Worm (Caenorhabditis elegans): ENCODE data around the gene D2085.7.

DNA sequence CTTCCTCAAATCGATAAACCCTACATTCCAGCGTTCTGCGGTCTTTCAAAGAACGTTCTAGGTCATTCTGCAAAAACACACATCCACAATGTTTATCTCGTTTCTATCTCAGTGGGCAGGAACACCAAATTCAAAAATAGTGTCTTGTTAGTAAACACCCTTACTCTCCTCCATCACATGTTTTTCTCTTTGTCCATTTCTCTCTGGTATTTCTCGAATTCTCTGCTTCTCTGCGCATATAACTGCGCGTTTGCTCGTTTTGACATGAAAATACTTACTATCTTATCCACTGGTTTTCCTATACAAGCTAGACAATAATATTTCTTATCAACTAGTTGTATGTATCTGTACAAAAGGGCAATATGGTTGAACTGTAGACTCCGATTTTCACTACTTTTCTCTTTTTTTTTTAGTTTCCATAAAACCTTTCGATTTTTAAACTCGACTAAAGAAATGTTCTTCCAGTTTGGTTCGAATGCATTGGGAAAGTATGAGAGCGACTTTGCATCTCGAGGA is 9.5 kb downstream of the D2085.7 start, which contains the start of gene pyr-1:
- TF ChIP-seq fos-1 (tag; optimal IDR thresholded peaks at IDR 0.05) (no peak), mab-5 (tag; optimal IDR thresholded peaks at IDR 0.05) (no peak), blmp-1 (tag; optimal IDR thresholded peaks at IDR 0.05; ENCODE audit: insufficient read depth) (no peak), lin-39 (tag; optimal IDR thresholded peaks at IDR 0.05) (no peak), sem-4 (tag; optimal IDR thresholded peaks at IDR 0.05) (no peak), nhr-10 (tag; optimal IDR thresholded peaks at IDR 0.05) (no peak), nhr-25 (tag; optimal IDR thresholded peaks at IDR 0.05) (no peak), snpc-4 (tag; optimal IDR thresholded peaks at IDR 0.05) (no peak), nhr-237 (tag; optimal IDR thresholded peaks at IDR 0.05) (no peak), ceh-82 (tag; optimal IDR thresholded peaks at IDR 0.05) (no peak), lin-13 (GFP tag; optimal IDR thresholded peaks at IDR 0.05) (no peak), zag-1 (tag; optimal IDR thresholded peaks at IDR 0.05) (no peak)
